Worm (Caenorhabditis elegans): ENCODE measurements around the gene srlf-33.

DNA sequence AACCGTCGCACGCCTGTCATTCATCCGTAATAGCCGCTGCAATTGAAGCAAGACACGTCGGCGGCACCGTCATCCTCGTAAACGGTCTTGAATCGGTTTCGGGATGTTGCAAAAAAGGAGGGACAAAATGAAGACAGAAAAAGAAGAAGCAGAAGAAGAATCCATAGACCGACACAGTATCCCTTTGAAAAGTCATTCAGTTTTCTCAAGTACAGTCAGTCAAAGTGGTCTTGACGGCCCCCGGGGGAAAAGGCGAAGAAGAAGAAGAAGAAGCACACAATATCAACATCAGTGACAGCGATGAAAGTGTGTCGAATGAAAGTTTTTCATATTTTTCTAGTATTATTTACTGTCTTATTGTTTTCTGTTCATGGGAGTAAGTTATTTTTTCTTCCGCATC lies 47.0 kb downstream of the srlf-33 start, which contains the start of gene cutl-27:
- no peak for TF ChIP-seq ama-1 (optimal IDR thresholded peaks at IDR 0.05)
- no peak for TF ChIP-seq hnd-1 (tag; optimal IDR thresholded peaks at IDR 0.05)
- no peak for TF ChIP-seq tra-4 (tag; optimal IDR thresholded peaks at IDR 0.05)
- TF ChIP-seq tbx-37 (GFP tag; conservative IDR thresholded peaks at IDR 0.05) = no peak
- no peak for TF ChIP-seq sea-1 (GFP tag; conservative IDR thresholded peaks at IDR 0.05)
- no peak for TF ChIP-seq ceh-36 (tag; optimal IDR thresholded peaks at IDR 0.05)
- no peak for TF ChIP-seq F13C5.2 (tag; optimal IDR thresholded peaks at IDR 0.05)
- TF ChIP-seq aly-1 (tag; optimal IDR thresholded peaks at IDR 0.05) = no peak
- no peak for TF ChIP-seq B0310.2 (tag; optimal IDR thresholded peaks at IDR 0.05)
- TF ChIP-seq tbx-11 (GFP tag; IDR thresholded peaks at IDR 0.05) = no peak
- no peak for TF ChIP-seq pes-1 (GFP tag; IDR thresholded peaks at IDR 0.05)
- TF ChIP-seq ceh-13 (GFP tag; optimal IDR thresholded peaks at IDR 0.05) = no peak
- no peak for TF ChIP-seq ets-7 (tag; optimal IDR thresholded peaks at IDR 0.05)
- TF ChIP-seq flt-1 (GFP tag; IDR thresholded peaks at IDR 0.05) = no peak

All from whole organism, early embryonic.